Fruit fly (Drosophila melanogaster): ENCODE measurements around the gene pn.

The pn gene

dm6 chrX:2194208-2195094 lies 13.4 kb downstream of the pn start (continued):
- TF ChIP-seq CG8281 (tag; optimal IDR thresholded peaks at IDR 0.05) (no peak), HmgZ (tag; optimal IDR thresholded peaks at IDR 0.05) (peak; percentile 11), mld (GFP tag; IDR thresholded peaks at IDR 0.05; ENCODE audit: partially characterized antibody) (no peak), CG10543 (GFP tag; optimal IDR thresholded peaks at IDR 0.05) (peak; percentile 58)

DNA sequence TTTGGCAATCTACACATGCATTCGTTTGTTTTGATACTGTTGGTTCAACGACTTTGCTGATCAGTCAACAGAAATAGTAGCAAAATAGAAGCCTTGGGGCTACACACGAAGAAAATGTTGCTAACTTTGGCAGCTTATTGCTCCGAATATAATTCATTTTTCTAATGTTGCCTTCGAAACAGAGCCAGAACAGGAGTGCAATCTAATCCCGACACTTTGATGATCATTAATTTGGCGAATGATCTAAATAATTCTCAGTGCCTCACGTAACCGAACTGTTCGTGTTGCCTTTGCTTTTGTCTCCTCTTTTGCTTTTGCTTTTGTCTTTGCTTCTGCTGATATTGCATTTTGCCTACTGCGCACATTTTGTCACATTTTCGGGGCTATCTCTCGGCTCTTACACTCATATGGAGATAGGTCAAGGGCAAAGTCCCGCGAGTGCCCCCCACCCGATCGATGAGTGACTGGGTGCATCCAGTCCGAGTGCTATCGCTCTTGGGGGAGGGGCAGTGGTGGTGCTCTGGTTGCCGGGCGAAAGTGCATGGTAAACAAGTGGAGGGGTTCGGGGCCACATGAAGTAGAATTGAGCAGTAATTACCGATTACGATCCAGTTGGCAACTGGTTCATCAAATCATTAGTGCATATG lies 15.2 kb downstream of the pn start:
- TF ChIP-seq gro (GFP tag; optimal IDR thresholded peaks at IDR 0.05) = no peak
- 0 out of 2 replicates have a peak, but pooled peaks have one; percentile 12 for TF ChIP-seq Ada2b (GFP tag; IDR thresholded peaks at IDR 0.05)
- TF ChIP-seq CG6689 (GFP tag; IDR thresholded peaks at IDR 0.05) = 0 out of 2 replicates have a peak, but pooled peaks have one; percentile 26
- peak; percentile 34; the same call in 1 of the 3 replicates for TF ChIP-seq dysf (GFP tag; IDR thresholded peaks at IDR 0.05)
- peak; percentile 49 for TF ChIP-seq sens (GFP tag)
- 0 out of 3 replicates have a peak, but pooled peaks have one; percentile 8 for TF ChIP-seq row (GFP tag; IDR thresholded peaks at IDR 0.05)
- no peak for TF ChIP-seq fd64A (GFP tag; optimal IDR thresholded peaks at IDR 0.05)
- TF ChIP-seq Hr78 (GFP tag; optimal IDR thresholded peaks at IDR 0.05) = peak in 1 of 2 experiments; percentile 43
- TF ChIP-seq CG15601 (tag; optimal IDR thresholded peaks at IDR 0.05) = no peak
- TF ChIP-seq pan (optimal IDR thresholded peaks at IDR 0.05) = no peak
- TF ChIP-seq pan (GFP tag; optimal IDR thresholded peaks at IDR 0.05 in 1 of 2, IDR thresholded peaks at IDR 0.05 in 1 of 2) = peak in 1 of 2 experiments; percentile 24
- TF ChIP-seq Sox102F (GFP tag; optimal IDR thresholded peaks at IDR 0.05) = peak; percentile 15
- TF ChIP-seq CG9817 (tag; optimal IDR thresholded peaks at IDR 0.05) = no peak
- peak; percentile 2 for TF ChIP-seq nmo (GFP tag; optimal IDR thresholded peaks at IDR 0.05)
- no peak for TF ChIP-seq CG12104 (GFP tag; optimal IDR thresholded peaks at IDR 0.05)
- 0 out of 2 replicates have a peak, but pooled peaks have one; percentile 36 for TF ChIP-seq ara (GFP tag; IDR thresholded peaks at IDR 0.05)
- no peak for TF ChIP-seq chinmo (GFP tag; IDR thresholded peaks at IDR 0.05; ENCODE audit: partially characterized antibody)
- TF ChIP-seq CG13123 (GFP tag; optimal IDR thresholded peaks at IDR 0.05) = no peak
- no peak for TF ChIP-seq CHES-1-like (GFP tag; optimal IDR thresholded peaks at IDR 0.05)
- TF ChIP-seq CG13624 (GFP tag; optimal IDR thresholded peaks at IDR 0.05) = no peak
- no peak for TF ChIP-seq CG7987 (GFP tag; optimal IDR thresholded peaks at IDR 0.05)
- peak; percentile 24 for TF ChIP-seq CG11504 (tag; optimal IDR thresholded peaks at IDR 0.05)
- no peak for TF ChIP-seq Dip2 (GFP tag; IDR thresholded peaks at IDR 0.05)
- no peak for TF ChIP-seq slou (GFP tag; optimal IDR thresholded peaks at IDR 0.05)
- peak; percentile 16 for TF ChIP-seq lbe (GFP tag; optimal IDR thresholded peaks at IDR 0.05)
- no peak for TF ChIP-seq fd3F (GFP tag; optimal IDR thresholded peaks at IDR 0.05)
- TF ChIP-seq phol (tag; optimal IDR thresholded peaks at IDR 0.05) = peak; percentile 2
- TF ChIP-seq CG17359 (tag; optimal IDR thresholded peaks at IDR 0.05) = peak; percentile 6
- no peak for TF ChIP-seq CG10959 (GFP tag; IDR thresholded peaks at IDR 0.05)
- TF ChIP-seq hkb (optimal IDR thresholded peaks at IDR 0.05) = no peak
- peak; percentile 39; the same call in 1 of the 2 replicates for TF ChIP-seq hkb (GFP tag; IDR thresholded peaks at IDR 0.05)
- TF ChIP-seq nom (GFP tag; optimal IDR thresholded peaks at IDR 0.05) = peak; percentile 47
- TF ChIP-seq dmrt11E (tag; optimal IDR thresholded peaks at IDR 0.05) = no peak
- peak; percentile 40 for TF ChIP-seq Med (GFP tag)
- peak; percentile 30; the same call in 1 of the 2 replicates for TF ChIP-seq Xrp1 (GFP tag; IDR thresholded peaks at IDR 0.05)
- no peak for TF ChIP-seq psq (GFP tag; optimal IDR thresholded peaks at IDR 0.05)
- no peak for TF ChIP-seq sisA (GFP tag; IDR thresholded peaks at IDR 0.05)
- TF ChIP-seq Ets65A (GFP tag) = peak; percentile 6
- TF ChIP-seq caup (GFP tag; optimal IDR thresholded peaks at IDR 0.05; ENCODE audit: severe bottlenecking) = no peak
- no peak for TF ChIP-seq CG12299 (tag; optimal IDR thresholded peaks at IDR 0.05)
- peak; percentile 74 for TF ChIP-seq Drgx (GFP tag; IDR thresholded peaks at IDR 0.05)
